Worm (Caenorhabditis elegans): ENCODE measurements around the gene snn-1.

DNA sequence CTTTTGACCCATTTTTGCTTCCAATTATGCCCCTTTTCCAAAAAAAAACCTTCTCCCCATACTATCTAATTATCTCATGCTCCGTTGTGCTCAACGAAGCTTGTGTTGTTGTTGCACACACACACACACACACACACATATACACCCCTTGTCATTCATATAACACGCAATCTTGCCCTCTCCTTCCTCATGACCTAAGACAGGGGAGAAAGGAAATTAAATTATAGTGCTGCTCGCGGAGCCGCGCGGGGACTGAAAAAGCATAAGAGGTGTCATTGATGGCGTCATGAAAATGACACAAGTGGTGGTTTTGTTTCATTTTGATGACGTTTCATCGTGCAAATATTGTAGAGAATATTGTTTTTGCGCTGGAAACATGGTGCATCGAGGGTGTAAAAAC lies 11.8 kb upstream of the snn-1 start:
- TF ChIP-seq tab-1 (GFP tag; IDR thresholded peaks at IDR 0.05) = no peak
- TF ChIP-seq flt-1 (GFP tag; IDR thresholded peaks at IDR 0.05) = no peak
- no peak for TF ChIP-seq T22C8.4 (GFP tag; IDR thresholded peaks at IDR 0.05)
- TF ChIP-seq ztf-29 (GFP tag; IDR thresholded peaks at IDR 0.05) = no peak
- TF ChIP-seq ref-1 (GFP tag; conservative IDR thresholded peaks at IDR 0.05) = no peak

All from whole organism, midembryonic.